Worm (Caenorhabditis elegans) whole organism, late embryonic: ENCODE data around the gene srh-79.
A peak's percentile ranks its signal among the peaks of the same experiment; 100 is the strongest.

Source experiments
- F13H6.1 ChIP-seq: sonication (generic microtip); optimal IDR thresholded peaks from 2 replicates; lab custom pipeline; 2016; ENCODE audit warnings: missing genetic modification characterization, missing compliant biosample characterization
- K02D7.2 ChIP-seq: sonication (generic microtip); optimal IDR thresholded peaks from 2 replicates; lab custom pipeline; 2017; ENCODE audit warnings: mild to moderate bottlenecking, missing genetic modification characterization, missing compliant biosample characterization
- T23F11.4 ChIP-seq: fragments of 200-800 bp; sonication (Bioruptor generic); optimal IDR thresholded peaks from 2 replicates; lab custom pipeline; 2018; ENCODE audit warnings: mild to moderate bottlenecking, missing genetic modification characterization, missing compliant biosample characterization
- ahr-1 ChIP-seq: sonication (generic microtip); optimal IDR thresholded peaks from 2 replicates; lab custom pipeline; 2016; ENCODE audit warnings: missing genetic modification characterization, missing compliant biosample characterization
- ama-1 ChIP-seq: fragments of 150-350 bp; optimal IDR thresholded peaks from 2 replicates; lab custom pipeline; 2014
- ceh-14 ChIP-seq: sonication (generic microtip); optimal IDR thresholded peaks from 2 replicates; lab custom pipeline; 2016; ENCODE audit warnings: missing genotype, missing genetic modification characterization, missing compliant biosample characterization
- ceh-18 ChIP-seq: sonication (generic microtip); optimal IDR thresholded peaks from 2 replicates; lab custom pipeline; 2016; ENCODE audit warnings: missing genetic modification characterization, missing compliant biosample characterization
- ceh-31 ChIP-seq: sonication (generic microtip); optimal IDR thresholded peaks from 2 replicates; lab custom pipeline; 2016; ENCODE audit warnings: missing genetic modification characterization, missing compliant biosample characterization
- ceh-34 ChIP-seq: sonication (generic microtip); optimal IDR thresholded peaks from 2 replicates; lab custom pipeline; 2016; ENCODE audit warnings: mild to moderate bottlenecking, missing genetic modification characterization, missing compliant biosample characterization
- ceh-45 ChIP-seq: fragments of 200-800 bp; sonication (Bioruptor generic); IDR thresholded peaks from 2 replicates; pipeline ENCODE4 v1.3.6; 2022; ENCODE audit warnings: missing genetic modification reagents, missing genetic modification characterization, missing compliant biosample characterization
- ceh-48 ChIP-seq: sonication (generic microtip); optimal IDR thresholded peaks from 2 replicates; lab custom pipeline; 2016; ENCODE audit warnings: missing genetic modification characterization, inconsistent platforms, missing compliant biosample characterization
- ceh-6 ChIP-seq: fragments of 200-800 bp; sonication (Bioruptor generic); optimal IDR thresholded peaks from 2 replicates; lab custom pipeline; 2018; ENCODE audit warnings: mild to moderate bottlenecking, missing genetic modification characterization, missing compliant biosample characterization
- ceh-9 ChIP-seq: sonication (generic microtip); optimal IDR thresholded peaks from 2 replicates; lab custom pipeline; 2016; ENCODE audit warnings: mild to moderate bottlenecking, missing genetic modification characterization, inconsistent platforms, missing compliant biosample characterization
- che-1 ChIP-seq: sonication (generic microtip); optimal IDR thresholded peaks from 2 replicates; lab custom pipeline; 2016; ENCODE audit warnings: mild to moderate bottlenecking, missing genetic modification characterization, missing compliant biosample characterization
- dmd-4 ChIP-seq: sonication (generic microtip); optimal IDR thresholded peaks from 2 replicates; lab custom pipeline; 2016; ENCODE audit warnings: borderline replicate concordance, missing genetic modification characterization, missing compliant biosample characterization
- elt-2 ChIP-seq: sonication (generic microtip); optimal IDR thresholded peaks from 2 replicates; lab custom pipeline; 2016; ENCODE audit warnings: missing genetic modification reagents, missing genetic modification characterization, missing compliant biosample characterization
- elt-4 ChIP-seq: sonication (generic microtip); optimal IDR thresholded peaks from 2 replicates; lab custom pipeline; 2016; ENCODE audit warnings: missing genetic modification characterization, missing compliant biosample characterization
- ets-4 ChIP-seq: sonication (generic microtip); optimal IDR thresholded peaks from 2 replicates; lab custom pipeline; 2016; ENCODE audit warnings: missing genetic modification characterization, missing compliant biosample characterization
- eyg-1 ChIP-seq: sonication (generic microtip); optimal IDR thresholded peaks from 2 replicates; lab custom pipeline; 2016; ENCODE audit warnings: missing genotype, missing genetic modification characterization, missing compliant biosample characterization
- fkh-10 ChIP-seq: fragments of 150-350 bp; optimal IDR thresholded peaks from 2 replicates; lab custom pipeline; 2014; ENCODE audit warnings: missing biosample characterization, missing genetic modification reagents, missing genetic modification characterization
- fkh-6 ChIP-seq: sonication (generic microtip); optimal IDR thresholded peaks from 2 replicates; lab custom pipeline; 2016; ENCODE audit warnings: missing genetic modification characterization, missing compliant biosample characterization
- gmeb-2 ChIP-seq: sonication (generic microtip); optimal IDR thresholded peaks from 2 replicates; lab custom pipeline; 2016; ENCODE audit warnings: missing genetic modification characterization, inconsistent platforms, missing compliant biosample characterization
- hlh-13 ChIP-seq: fragments of 200-800 bp; sonication (Bioruptor generic); optimal IDR thresholded peaks from 2 replicates; lab custom pipeline; 2018; ENCODE audit warnings: mild to moderate bottlenecking, missing genetic modification characterization, missing compliant biosample characterization
- hlh-30 ChIP-seq: sonication (generic microtip); optimal IDR thresholded peaks from 2 replicates; lab custom pipeline; 2017; ENCODE audit warnings: antibody characterized with exemption, missing genetic modification characterization, missing compliant biosample characterization; ENCODE audit not compliant: insufficient read depth
- hlh-8 ChIP-seq: sonication (generic microtip); optimal IDR thresholded peaks from 2 replicates; lab custom pipeline; 2016; ENCODE audit warnings: missing genotype, missing genetic modification characterization, missing compliant biosample characterization
- lin-11 ChIP-seq: fragments of 200-800 bp; sonication (Bioruptor generic); optimal IDR thresholded peaks from 2 replicates; lab custom pipeline; 2018; ENCODE audit warnings: mild to moderate bottlenecking, missing genetic modification characterization, missing compliant biosample characterization
- madf-2 ChIP-seq: sonication (generic microtip); optimal IDR thresholded peaks from 2 replicates; lab custom pipeline; 2017; ENCODE audit warnings: missing genetic modification characterization, missing compliant biosample characterization
- mec-3 ChIP-seq: sonication (generic microtip); optimal IDR thresholded peaks from 2 replicates; lab custom pipeline; 2016; ENCODE audit warnings: borderline replicate concordance, missing genetic modification characterization, missing compliant biosample characterization
- nfya-1 ChIP-seq: sonication (generic microtip); optimal IDR thresholded peaks from 2 replicates; lab custom pipeline; 2017; ENCODE audit warnings: missing genetic modification characterization, mild to moderate bottlenecking, missing compliant biosample characterization, antibody characterized with exemption, moderate library complexity
- nhr-232 ChIP-seq: sonication (generic microtip); optimal IDR thresholded peaks from 2 replicates; lab custom pipeline; 2016; ENCODE audit warnings: missing genetic modification characterization, missing compliant biosample characterization
- npax-4 ChIP-seq: sonication (generic microtip); optimal IDR thresholded peaks from 2 replicates; lab custom pipeline; 2016; ENCODE audit warnings: missing genetic modification characterization, missing compliant biosample characterization
- pag-3 ChIP-seq: sonication (generic microtip); optimal IDR thresholded peaks from 2 replicates; lab custom pipeline; 2016; ENCODE audit warnings: missing compliant biosample characterization, missing genetic modification characterization, borderline replicate concordance
- pat-9 ChIP-seq: fragments of 200-800 bp; sonication (Bioruptor generic); optimal IDR thresholded peaks from 2 replicates; lab custom pipeline; 2018; ENCODE audit warnings: mild to moderate bottlenecking, missing genetic modification characterization, moderate library complexity, missing compliant biosample characterization
- pha-4 ChIP-seq: fragments of 150-350 bp; optimal IDR thresholded peaks from 2 replicates; lab custom pipeline; 2018; ENCODE audit warnings: missing biosample characterization, missing genetic modification reagents, missing genetic modification characterization
- pqm-1 ChIP-seq: sonication (generic microtip); optimal IDR thresholded peaks from 2 replicates; lab custom pipeline; 2016; ENCODE audit warnings: missing genetic modification characterization, missing compliant biosample characterization
- pros-1 ChIP-seq: fragments of 150-350 bp; optimal IDR thresholded peaks from 2 replicates; lab custom pipeline; 2014; ENCODE audit warnings: missing biosample characterization, missing genetic modification reagents, missing genetic modification characterization
- sdc-2 ChIP-seq: sonication (generic microtip); optimal IDR thresholded peaks from 2 replicates; lab custom pipeline; 2016; ENCODE audit warnings: missing genotype, missing genetic modification characterization, missing compliant biosample characterization
- sox-2 ChIP-seq: fragments of 200-800 bp; sonication (Bioruptor generic); IDR thresholded peaks from 2 replicates; pipeline ENCODE4 v1.3.6; 2022; ENCODE audit warnings: missing genetic modification reagents, missing genetic modification characterization, missing compliant biosample characterization
- sox-4 ChIP-seq: sonication (generic microtip); optimal IDR thresholded peaks from 2 replicates; lab custom pipeline; 2017; ENCODE audit warnings: mild to moderate bottlenecking, missing genetic modification characterization, inconsistent platforms, missing compliant biosample characterization
- syd-9 ChIP-seq: sonication (generic microtip); optimal IDR thresholded peaks from 2 replicates; lab custom pipeline; 2016; ENCODE audit warnings: mild to moderate bottlenecking, missing genetic modification characterization, moderate library complexity, missing compliant biosample characterization
- ttx-3 ChIP-seq: sonication (generic microtip); optimal IDR thresholded peaks from 2 replicates; lab custom pipeline; 2016; ENCODE audit warnings: missing genetic modification reagents, missing genetic modification characterization, missing compliant biosample characterization
- unc-3 ChIP-seq, 2 experiments: fragments of 200-800 bp in 1 of 2; sonication (Bioruptor generic) in 1 of 2; sonication (generic microtip) in 1 of 2; conservative IDR thresholded peaks in 1 of 2; optimal IDR thresholded peaks in 1 of 2; 2 replicates each; pipeline versions ENCODE4 v1.3.6 to Lab custom; 2016 to 2022; ENCODE audit warnings: missing compliant biosample characterization in 2 of 2, missing genetic modification characterization in 2 of 2, missing genetic modification reagents in 1 of 2
- unc-42 ChIP-seq: sonication (generic microtip); optimal IDR thresholded peaks from 2 replicates; lab custom pipeline; 2016; ENCODE audit warnings: missing genotype, missing genetic modification characterization, missing compliant biosample characterization
- unc-55 ChIP-seq: sonication (generic microtip); optimal IDR thresholded peaks from 2 replicates; lab custom pipeline; 2017; ENCODE audit warnings: missing biosample characterization, missing genetic modification reagents, missing genetic modification characterization
- unc-86 ChIP-seq: sonication (generic microtip); optimal IDR thresholded peaks from 2 replicates; lab custom pipeline; 2016; ENCODE audit warnings: missing genetic modification characterization, missing compliant biosample characterization
- ztf-16 ChIP-seq: sonication (generic microtip); optimal IDR thresholded peaks from 2 replicates; lab custom pipeline; 2017; ENCODE audit warnings: missing genetic modification characterization, missing compliant biosample characterization

Gene srh-79

ce11 chrV:7455008-7455407 lies 42.5 kb upstream of the srh-79 start, which contains the start of gene F25E5.2:
F25E5.2 (plus strand) TSS chrV:7455308.
- TF ChIP-seq fkh-6 (tag; lab: Kevin White, UChicago), result no peak
- TF ChIP-seq hlh-8 (tag; lab: Kevin White, UChicago), result no peak

DNA sequence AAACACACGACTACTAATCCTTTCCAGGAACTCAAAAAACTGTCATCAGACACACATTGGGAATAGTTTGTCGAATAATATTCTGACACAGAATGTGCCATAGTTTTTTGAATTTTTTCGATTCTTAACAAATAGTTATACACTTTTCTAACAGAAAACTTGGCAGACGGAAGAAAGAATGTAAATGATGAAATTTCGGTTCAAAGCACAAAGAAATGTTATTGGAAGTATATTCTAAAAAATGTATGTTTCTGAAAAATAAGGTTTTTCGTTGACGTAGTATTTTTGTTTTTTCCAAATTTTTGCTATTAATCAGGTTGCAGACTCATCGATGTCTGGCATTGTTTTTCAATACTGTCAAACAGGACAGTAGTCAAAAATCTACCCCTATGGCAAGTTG lies 36.6 kb upstream of the srh-79 start, which contains the start of gene srh-92:
srh-92 (minus strand) TSS at position 101 of the 400 bp plus-strand sequence.
- TF ChIP-seq pag-3 (tag; lab: Kevin White, UChicago) (no peak), eyg-1 (tag; lab: Kevin White, UChicago) (no peak), ttx-3 (tag; lab: Kevin White, UChicago) (no peak), ahr-1 (no peak), F13H6.1 (tag; lab: Kevin White, UChicago) (no peak), hlh-8 (tag; lab: Kevin White, UChicago) (no peak), ztf-16 (no peak), ets-4 (tag; lab: Kevin White, UChicago) (no peak), pqm-1 (tag; lab: Kevin White, UChicago) (no peak), unc-86 (tag; lab: Kevin White, UChicago) (no peak), ceh-45 (GFP tag; lab: Robert Waterston, UW) (no peak), elt-4 (tag; lab: Kevin White, UChicago) (no peak), pha-4 (no peak), ceh-6 (GFP tag; lab: Kevin White, UChicago) (no peak), unc-3 (GFP tag; conservative IDR thresholded peaks at IDR 0.05; lab: Robert Waterston, UW) (no peak), unc-3 (tag; optimal IDR thresholded peaks at IDR 0.05; lab: Kevin White, UChicago) (no peak), lin-11 (no peak), ceh-9 (tag; lab: Kevin White, UChicago) (no peak)
- TF ChIP-seq, all 69 proteins: peak for 0

- TF ChIP-seq T23F11.4 (GFP tag; lab: Kevin White, UChicago) (no peak), elt-2 (tag; lab: Kevin White, UChicago) (no peak), fkh-6 (tag; lab: Kevin White, UChicago) (no peak), syd-9 (no peak), npax-4 (tag; lab: Kevin White, UChicago) (no peak), nhr-232 (no peak), sox-4 (tag; lab: Kevin White, UChicago) (no peak), nfya-1 (tag; lab: Kevin White, UChicago) (no peak)
Observed at ce11 chrV:7464696-7465095, 32.8 kb upstream of the srh-79 start, which contains the start of gene srh-89. srh-89 (minus strand) TSS chrV:7464796.

- TF ChIP-seq fkh-10, result no peak
- TF ChIP-seq ceh-14 (tag; lab: Kevin White, UChicago), result peak; percentile 70
- TF ChIP-seq pha-4, result no peak
- no peak for TF ChIP-seq hlh-13 (GFP tag; lab: Kevin White, UChicago)
- TF ChIP-seq dmd-4 (tag; lab: Kevin White, UChicago), result peak; percentile 27
- TF ChIP-seq sox-2 (GFP tag; lab: Robert Waterston, UW), result no peak
- peak; percentile 15 for TF ChIP-seq unc-86 (tag; lab: Kevin White, UChicago)
- peak; percentile 18 for TF ChIP-seq pag-3 (tag; lab: Kevin White, UChicago)
- TF ChIP-seq fkh-6 (tag; lab: Kevin White, UChicago), result peak; percentile 53
- TF ChIP-seq pros-1 (tag; lab: Kevin White, UChicago), result peak; percentile 11
- peak; percentile 25 for TF ChIP-seq F13H6.1 (tag; lab: Kevin White, UChicago)
- no peak for TF ChIP-seq madf-2 (tag; lab: Kevin White, UChicago)
- TF ChIP-seq ceh-31 (tag; lab: Kevin White, UChicago), result peak; percentile 95
- TF ChIP-seq unc-55, result peak; percentile 2
- peak; percentile 47 for TF ChIP-seq sdc-2
- no peak for TF ChIP-seq pat-9 (tag; lab: Kevin White, UChicago)
- no peak for TF ChIP-seq mec-3 (tag; lab: Kevin White, UChicago)
- no peak for TF ChIP-seq K02D7.2 (tag; lab: Kevin White, UChicago)
- TF ChIP-seq ceh-34 (tag; lab: Kevin White, UChicago), result peak; percentile 67
- peak; percentile 50 for TF ChIP-seq hlh-30 (tag; lab: Kevin White, UChicago)
- TF ChIP-seq ceh-48, result no peak
- peak; percentile 25 for TF ChIP-seq gmeb-2 (tag; lab: Kevin White, UChicago)
- peak; percentile 78 for TF ChIP-seq ets-4 (tag; lab: Kevin White, UChicago)
- peak; percentile 30 for TF ChIP-seq ceh-18 (tag; lab: Kevin White, UChicago)
- TF ChIP-seq che-1 (tag; lab: Kevin White, UChicago), result no peak
- TF ChIP-seq ama-1 (lab: Kevin White, UChicago), result no peak
- TF ChIP-seq unc-42 (tag; lab: Kevin White, UChicago), result peak; percentile 61
- no peak for TF ChIP-seq syd-9
- no peak for TF ChIP-seq ceh-6 (GFP tag; lab: Kevin White, UChicago)
Observed at ce11 chrV:7465509-7465908, 32.0 kb upstream of the srh-79 start, which contains the start of gene F25E5.1. F25E5.1 (plus strand) TSS chrV:7465884.
